Worm (Caenorhabditis elegans) whole organism, dauer: Measurements from ENCODE around the gene Y40H7A.4.

ENCODE experiments used
- unc-62 ChIP-seq: sonication (generic microtip); optimal IDR thresholded peaks from 2 replicates; lab custom pipeline; 2017; ENCODE audit warnings: missing biosample characterization, missing genetic modification reagents, missing genetic modification characterization

The Y40H7A.4 gene

DNA sequence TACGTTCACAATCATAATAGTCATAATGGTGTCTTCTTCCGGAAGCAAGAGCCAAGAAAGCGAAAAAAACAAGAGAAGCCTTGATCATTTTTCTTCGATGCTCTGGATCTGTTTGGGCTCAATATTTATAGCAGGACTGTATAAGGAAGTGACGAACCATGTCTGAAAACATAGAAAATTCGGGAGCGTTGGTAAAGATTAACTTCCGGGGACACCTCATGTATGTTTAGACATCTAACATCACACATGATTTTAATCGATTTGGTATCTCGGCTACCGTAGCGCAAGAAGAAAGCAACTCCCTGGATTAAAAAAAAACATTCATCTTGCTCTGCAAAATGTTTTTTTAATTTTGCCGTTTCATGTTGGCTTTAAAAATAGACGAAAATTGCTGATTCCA, 49.3 kb downstream of the Y40H7A.4 start, which contains the start of gene clec-190:
Gene clec-190 (minus strand): TSS at position 101 of the 400 bp plus-strand sequence.
- TF ChIP-seq unc-62: no peak

DNA sequence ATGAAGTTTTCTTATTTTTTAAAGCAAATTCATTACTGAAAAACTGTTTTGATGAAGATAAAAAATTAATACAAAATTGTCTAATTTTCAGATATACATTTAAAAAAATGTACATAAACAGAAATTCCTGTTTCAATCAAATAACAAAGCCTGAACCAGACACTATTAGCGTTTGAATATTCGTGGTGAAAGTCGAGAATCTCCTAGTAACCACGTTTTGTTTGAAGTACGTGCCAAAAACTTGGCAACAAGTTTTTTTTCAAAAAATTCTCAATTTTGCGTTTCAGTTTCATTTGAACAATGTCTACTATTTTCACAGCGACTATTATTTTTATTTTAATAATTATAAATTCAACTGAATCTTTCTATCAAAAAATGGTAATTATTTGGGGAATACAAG, 52.5 kb downstream of the Y40H7A.4 start, which contains the start of gene M199.7:
Gene M199.7 (plus strand): TSS at position 301 of the 400 bp plus-strand sequence.
- TF ChIP-seq unc-62: no peak

DNA sequence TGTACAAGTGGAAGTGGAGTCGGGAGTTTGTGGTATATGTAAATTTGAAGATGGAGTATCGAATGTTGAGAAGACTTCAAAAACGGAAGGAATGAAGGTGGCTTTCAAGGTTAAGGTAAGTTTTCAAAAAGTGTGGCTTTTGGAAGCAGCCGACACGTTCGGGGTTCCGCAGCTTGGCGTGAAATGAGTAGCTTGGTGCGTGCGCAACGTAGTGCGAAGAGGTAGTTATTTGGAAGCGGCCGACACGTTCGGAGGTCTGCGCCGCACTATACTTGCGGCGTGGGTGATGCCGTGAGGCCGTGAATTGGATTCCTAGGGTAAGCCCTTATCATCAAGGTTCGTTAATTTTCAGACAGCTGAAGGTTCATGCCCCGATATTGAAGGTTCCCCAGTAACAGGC, 54.6 kb downstream of the Y40H7A.4 start, which contains the start of gene clec-189:
Gene clec-189 (plus strand): TSS at position 92 of the 400 bp plus-strand sequence.
- no peak for TF ChIP-seq unc-62

ce11 chrIV:15119268-15119667, 56.1 kb downstream of the Y40H7A.4 start:
- TF ChIP-seq unc-62: no peak

DNA sequence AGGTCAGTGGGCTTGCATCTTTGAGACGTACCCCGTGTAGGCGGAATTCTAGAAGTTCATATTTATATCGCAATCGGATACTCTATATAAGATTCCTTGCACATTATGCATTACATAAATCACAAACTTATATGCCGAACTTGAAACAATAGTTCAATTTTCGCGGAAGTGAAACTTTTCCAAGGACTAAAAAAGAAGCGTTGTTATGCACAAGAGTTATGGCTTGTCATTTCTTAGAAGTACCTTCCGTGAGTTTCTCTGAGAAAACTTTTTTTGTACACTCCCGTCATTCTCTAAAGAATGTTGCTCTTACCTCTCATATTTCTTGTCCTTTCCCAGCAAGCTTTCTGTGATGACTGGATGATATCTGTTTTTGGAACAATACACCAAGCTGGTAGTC, 56.9 kb downstream of the Y40H7A.4 start, which contains the start of gene M199.136:
Gene M199.136 (plus strand): TSS at position 301 of the 400 bp plus-strand sequence.
- TF ChIP-seq unc-62: no peak
